Worm (Caenorhabditis elegans) whole organism, midembryonic: Measurements from ENCODE around the gene C03H5.3.

Source experiments
- T22C8.4 ChIP-seq: fragments of 200-800 bp; sonication (Bioruptor generic); IDR thresholded peaks from 2 replicates; pipeline ENCODE4 v1.3.6; 2022; ENCODE audit warnings: missing genetic modification characterization, missing compliant biosample characterization
- cog-1 ChIP-seq: sonication (generic microtip); optimal IDR thresholded peaks from 2 replicates; lab custom pipeline; 2016; ENCODE audit warnings: missing genetic modification characterization, missing compliant biosample characterization
- flt-1 ChIP-seq: fragments of 200-800 bp; sonication (Bioruptor generic); IDR thresholded peaks from 2 replicates; pipeline ENCODE4 v1.3.6; 2022; ENCODE audit warnings: missing genetic modification characterization, missing compliant biosample characterization
- klf-2 ChIP-seq: fragments of 200-800 bp; sonication (Bioruptor generic); conservative IDR thresholded peaks from 2 replicates; pipeline ENCODE4 v1.3.6; 2022; ENCODE audit warnings: missing genetic modification reagents, missing genetic modification characterization, missing compliant biosample characterization
- ref-1 ChIP-seq: fragments of 200-800 bp; sonication (Bioruptor generic); conservative IDR thresholded peaks from 2 replicates; pipeline ENCODE4 v1.3.6; 2022; ENCODE audit warnings: missing genetic modification reagents, missing genetic modification characterization, missing compliant biosample characterization
- tab-1 ChIP-seq: fragments of 200-800 bp; sonication (Bioruptor generic); IDR thresholded peaks from 2 replicates; pipeline ENCODE4 v1.3.6; 2022; ENCODE audit warnings: missing genetic modification characterization, missing compliant biosample characterization
- ztf-23 ChIP-seq: fragments of 200-800 bp; sonication (Bioruptor generic); IDR thresholded peaks from 2 replicates; pipeline ENCODE4 v1.3.6; 2022; ENCODE audit warnings: missing genetic modification reagents, missing genetic modification characterization, missing compliant biosample characterization
- ztf-29 ChIP-seq: fragments of 200-800 bp; sonication (Bioruptor generic); IDR thresholded peaks from 2 replicates; pipeline ENCODE4 v1.3.6; 2022; ENCODE audit warnings: missing genetic modification reagents, missing genetic modification characterization, missing compliant biosample characterization

ce11 chrII:370394-370793, 15.5 kb upstream of the C03H5.3 start:
- TF ChIP-seq cog-1 (tag; lab: Kevin White, UChicago) (no peak), flt-1 (GFP tag; lab: Robert Waterston, UW) (no peak), ztf-29 (GFP tag; lab: Robert Waterston, UW) (no peak), T22C8.4 (no peak), ztf-23 (no peak), tab-1 (GFP tag; lab: Robert Waterston, UW) (no peak), klf-2 (GFP tag; lab: Robert Waterston, UW) (no peak), ref-1 (GFP tag; lab: Robert Waterston, UW) (no peak)
